Fruit fly (Drosophila melanogaster): ENCODE results near the gene LanA.

The LanA gene

dm6 chr3L:6262076-6262504 lies 44.3 kb upstream of the LanA start:
- TF ChIP-seq cnc (optimal IDR thresholded peaks at IDR 0.05) (no peak), CG33017 (tag; optimal IDR thresholded peaks at IDR 0.05) (no peak), pad (GFP tag; optimal IDR thresholded peaks at IDR 0.05) (no peak), kay (GFP tag; ENCODE audit: borderline replicate concordance) (no peak), CG11617 (GFP tag; optimal IDR thresholded peaks at IDR 0.05) (no peak), ovo (GFP tag; optimal IDR thresholded peaks at IDR 0.05) (no peak), CG14711 (tag; optimal IDR thresholded peaks at IDR 0.05) (no peak), CG7045 (GFP tag; optimal IDR thresholded peaks at IDR 0.05) (no peak), cic (GFP tag; optimal IDR thresholded peaks at IDR 0.05) (no peak), Clk (GFP tag; optimal IDR thresholded peaks at IDR 0.05) (no peak), Mnt (GFP tag; optimal IDR thresholded peaks at IDR 0.05) (no peak), Crg-1 (GFP tag; optimal IDR thresholded peaks at IDR 0.05) (no peak), CG12768 (GFP tag; optimal IDR thresholded peaks at IDR 0.05) (no peak), CG5204 (GFP tag; optimal IDR thresholded peaks at IDR 0.05) (no peak), CG7101 (tag; optimal IDR thresholded peaks at IDR 0.05) (no peak), bab1 (GFP tag; optimal IDR thresholded peaks at IDR 0.05) (no peak)

- TF ChIP-seq kay (GFP tag; ENCODE audit: borderline replicate concordance) (peak; percentile 48), cic (GFP tag; optimal IDR thresholded peaks at IDR 0.05) (peak; percentile 19), Crg-1 (GFP tag; optimal IDR thresholded peaks at IDR 0.05) (no peak), Mnt (GFP tag; optimal IDR thresholded peaks at IDR 0.05) (no peak)
These were observed 43.4 kb upstream of the LanA start for dm6 chr3L:6261230-6261629.

dm6 chr3L:6258660-6259059 lies 40.8 kb upstream of the LanA start, which contains the start of gene CG10163:
CG10163 (minus strand) TSS chr3L:6258760.
- no peak for TF ChIP-seq bab1 (GFP tag; optimal IDR thresholded peaks at IDR 0.05)
- TF ChIP-seq Mnt (GFP tag; optimal IDR thresholded peaks at IDR 0.05), result no peak

dm6 chr3L:6256408-6257188 lies 38.8 kb upstream of the LanA start, which contains the start of gene Best2:
Best2 (minus strand) TSS chr3L:6256665.
- TF ChIP-seq cnc (optimal IDR thresholded peaks at IDR 0.05) (no peak), CG12768 (GFP tag; optimal IDR thresholded peaks at IDR 0.05) (peak; percentile 85), CG33017 (tag; optimal IDR thresholded peaks at IDR 0.05) (peak; percentile 82), tj (GFP tag; optimal IDR thresholded peaks at IDR 0.05) (peak; percentile 63), kay (GFP tag; ENCODE audit: borderline replicate concordance) (peak; percentile 65), Clk (GFP tag; optimal IDR thresholded peaks at IDR 0.05) (peak; percentile 14), pad (GFP tag; optimal IDR thresholded peaks at IDR 0.05) (peak; percentile 78), cic (GFP tag; optimal IDR thresholded peaks at IDR 0.05) (peak; percentile 17), Crg-1 (GFP tag; optimal IDR thresholded peaks at IDR 0.05) (peak; percentile 78), ovo (GFP tag; optimal IDR thresholded peaks at IDR 0.05) (peak; percentile 69), CG5204 (GFP tag; optimal IDR thresholded peaks at IDR 0.05) (peak; percentile 86), CG1620 (GFP tag; optimal IDR thresholded peaks at IDR 0.05) (peak; percentile 87), CG11617 (GFP tag; optimal IDR thresholded peaks at IDR 0.05) (peak; percentile 88), bab1 (GFP tag; optimal IDR thresholded peaks at IDR 0.05) (peak; percentile 99), Hr96 (GFP tag; optimal IDR thresholded peaks at IDR 0.05) (peak; percentile 74), Mnt (GFP tag; optimal IDR thresholded peaks at IDR 0.05) (peak; percentile 31), CG7045 (GFP tag; optimal IDR thresholded peaks at IDR 0.05) (peak; percentile 77), toe (GFP tag; optimal IDR thresholded peaks at IDR 0.05) (peak; percentile 78), CG7101 (tag; optimal IDR thresholded peaks at IDR 0.05) (peak; percentile 93), CG14711 (tag; optimal IDR thresholded peaks at IDR 0.05) (peak; percentile 82)

- peak; percentile 91 for TF ChIP-seq tj (GFP tag; optimal IDR thresholded peaks at IDR 0.05)
- TF ChIP-seq CG7101 (tag; optimal IDR thresholded peaks at IDR 0.05), result no peak
These were observed 36.7 kb upstream of the LanA start for dm6 chr3L:6254427-6255105.

- TF ChIP-seq CG7101 (tag; optimal IDR thresholded peaks at IDR 0.05) (peak; percentile 31), pad (GFP tag; optimal IDR thresholded peaks at IDR 0.05) (peak; percentile 19), CG11617 (GFP tag; optimal IDR thresholded peaks at IDR 0.05) (no peak), CG14711 (tag; optimal IDR thresholded peaks at IDR 0.05) (peak; percentile 1), bab1 (GFP tag; optimal IDR thresholded peaks at IDR 0.05) (peak; percentile 73), Mnt (GFP tag; optimal IDR thresholded peaks at IDR 0.05) (peak; percentile 28), CG33017 (tag; optimal IDR thresholded peaks at IDR 0.05) (peak; percentile 18), kay (GFP tag; ENCODE audit: borderline replicate concordance) (peak; percentile 27), cnc (optimal IDR thresholded peaks at IDR 0.05) (no peak), tj (GFP tag; optimal IDR thresholded peaks at IDR 0.05) (peak; percentile 10), CG5204 (GFP tag; optimal IDR thresholded peaks at IDR 0.05) (no peak)
These were observed 35.9 kb upstream of the LanA start for dm6 chr3L:6253730-6254129.
